Worm (Caenorhabditis elegans) whole organism, early embryonic: ENCODE data around the gene ZK899.1.

Source experiments
- ama-1 ChIP-seq: fragments of 150-350 bp; optimal IDR thresholded peaks from 2 replicates; lab custom pipeline; 2014
- ets-7 ChIP-seq: sonication (generic microtip); optimal IDR thresholded peaks from 2 replicates; lab custom pipeline; 2016; ENCODE audit warnings: missing genotype, missing genetic modification characterization, missing compliant biosample characterization

- no peak for TF ChIP-seq ama-1 (lab: Kevin White, UChicago)
- no peak for TF ChIP-seq ets-7
These were observed 45.0 kb downstream of the ZK899.1 start for ce11 chrX:9491439-9491838.
